Worm (Caenorhabditis elegans) whole organism, L1 larva: ENCODE data around the gene znf-706.

Experiments used
- fkh-10 ChIP-seq: sonication (generic microtip); optimal IDR thresholded peaks from 2 replicates; lab custom pipeline; 2017; ENCODE audit warnings: missing biosample characterization, missing genetic modification reagents, missing genetic modification characterization
- nhr-85 ChIP-seq: sonication (generic microtip); peaks from one replicate; lab custom pipeline; 2016; ENCODE audit warnings: missing genetic modification characterization, inconsistent platforms, missing compliant biosample characterization
- skn-1 ChIP-seq: fragments of 150-350 bp; optimal IDR thresholded peaks from 2 replicates; lab custom pipeline; 2014; ENCODE audit warnings: missing biosample characterization, missing genetic modification characterization

znf-706 gene

DNA sequence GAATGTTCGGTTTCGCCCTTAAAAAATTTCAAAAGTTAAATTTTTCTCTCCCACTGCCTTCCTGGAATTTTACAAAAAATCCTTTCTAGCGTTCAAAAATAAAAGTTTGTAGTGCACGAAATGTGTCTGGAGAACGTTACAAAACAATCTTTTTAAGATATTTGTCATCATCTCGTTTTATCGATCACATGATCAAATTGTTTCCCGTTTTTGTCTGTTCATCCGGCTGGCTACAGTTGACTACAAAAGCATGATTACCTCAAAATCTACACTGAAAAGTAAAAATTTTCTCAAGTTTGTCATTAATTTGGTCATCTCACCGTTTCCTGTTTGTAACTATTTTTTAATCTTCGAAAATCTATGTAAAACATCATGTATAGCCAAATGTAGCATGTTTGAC, 45.0 kb downstream of the znf-706 start:
- TF ChIP-seq fkh-10 (GFP tag; lab: Kevin White, UChicago) (no peak), nhr-85 (tag; lab: Kevin White, UChicago) (peak; percentile 53), skn-1 (tag; lab: Kevin White, UChicago) (peak; percentile 73)
